Worm (Caenorhabditis elegans) whole organism, L4 larva: ENCODE results near the gene catp-4.

Source experiments
- F44E2.7 ChIP-seq: fragments of 200-800 bp; sonication (Bioruptor generic); IDR thresholded peaks from 2 replicates; pipeline ENCODE4 v2.1.2; 2022; ENCODE audit warnings: missing genetic modification characterization, missing compliant biosample characterization
- F49E8.2 ChIP-seq: sonication (generic microtip); optimal IDR thresholded peaks from 2 replicates; lab custom pipeline; 2016; ENCODE audit warnings: missing compliant biosample characterization, mild to moderate bottlenecking, missing genetic modification characterization, borderline replicate concordance
- T26A8.4 ChIP-seq: fragments of 200-800 bp; sonication (Bioruptor generic); IDR thresholded peaks from 2 replicates; pipeline ENCODE4 v1.3.6; 2022; ENCODE audit warnings: missing genetic modification characterization, missing compliant biosample characterization
- aha-1 ChIP-seq: fragments of 150-350 bp; peaks from one replicate; lab custom pipeline; 2014; ENCODE audit warnings: missing biosample characterization, missing genetic modification characterization
- ceh-20 ChIP-seq: fragments of 200-800 bp; sonication (Bioruptor generic); IDR thresholded peaks from 2 replicates; pipeline ENCODE4 v1.3.6; 2022; ENCODE audit warnings: missing genetic modification reagents, missing genetic modification characterization, missing compliant biosample characterization
- ceh-32 ChIP-seq: sonication (generic microtip); optimal IDR thresholded peaks from 2 replicates; lab custom pipeline; 2016; ENCODE audit warnings: mild to moderate bottlenecking, missing genetic modification characterization, missing compliant biosample characterization; ENCODE audit not compliant: poor library complexity
- ceh-82 ChIP-seq: sonication (generic microtip); optimal IDR thresholded peaks from 2 replicates; lab custom pipeline; 2017; ENCODE audit warnings: missing biosample characterization, missing genetic modification characterization
- cey-2 ChIP-seq: sonication (generic microtip); optimal IDR thresholded peaks from 3 replicates; lab custom pipeline; 2017; ENCODE audit warnings: missing genetic modification characterization, mild to moderate bottlenecking, missing compliant biosample characterization, antibody characterized with exemption, borderline replicate concordance; ENCODE audit not compliant: insufficient read depth
- daf-19 ChIP-seq: fragments of 200-800 bp; sonication (Bioruptor generic); conservative IDR thresholded peaks from 2 replicates; pipeline ENCODE4 v1.3.6; 2022; ENCODE audit warnings: missing genetic modification characterization, missing compliant biosample characterization
- dmd-6 ChIP-seq: fragments of 200-800 bp; sonication (Bioruptor generic); IDR thresholded peaks from 2 replicates; pipeline ENCODE4 v1.3.6; 2022; ENCODE audit warnings: missing genetic modification reagents, missing genetic modification characterization, missing compliant biosample characterization
- dmd-8 ChIP-seq: fragments of 200-800 bp; sonication (Bioruptor generic); IDR thresholded peaks from 2 replicates; pipeline ENCODE4 v1.3.6; 2022; ENCODE audit warnings: missing genetic modification characterization, missing compliant biosample characterization
- duxl-1 ChIP-seq: sonication (generic microtip); optimal IDR thresholded peaks from 2 replicates; lab custom pipeline; 2016; ENCODE audit warnings: mild to moderate bottlenecking, missing genetic modification characterization, moderate library complexity, missing compliant biosample characterization; ENCODE audit not compliant: poor library complexity
- egl-43 ChIP-seq: fragments of 200-800 bp; sonication (Bioruptor generic); IDR thresholded peaks from 2 replicates; pipeline ENCODE4 v1.3.6; 2022; ENCODE audit warnings: missing genetic modification reagents, missing genetic modification characterization, missing compliant biosample characterization
- fos-1 ChIP-seq: fragments of 150-350 bp; optimal IDR thresholded peaks from 2 replicates; lab custom pipeline; 2014; ENCODE audit warnings: missing biosample characterization, missing genetic modification characterization
- hlh-11 ChIP-seq: fragments of 200-800 bp; sonication (Bioruptor generic); optimal IDR thresholded peaks from 2 replicates; lab custom pipeline; 2018; ENCODE audit warnings: mild to moderate bottlenecking, missing genetic modification characterization, missing compliant biosample characterization
- hlh-30 ChIP-seq: sonication (generic microtip); optimal IDR thresholded peaks from 2 replicates; lab custom pipeline; 2017; ENCODE audit warnings: antibody characterized with exemption, mild to moderate bottlenecking, missing genetic modification characterization, missing compliant biosample characterization; ENCODE audit not compliant: insufficient read depth
- lin-1 ChIP-seq: fragments of 200-800 bp; sonication (Bioruptor generic); IDR thresholded peaks from 2 replicates; pipeline ENCODE4 v1.3.6; 2022; ENCODE audit warnings: missing genetic modification reagents, missing genetic modification characterization, missing compliant biosample characterization
- lin-29 ChIP-seq: fragments of 200-800 bp; sonication (Bioruptor generic); IDR thresholded peaks from 2 replicates; pipeline ENCODE4 v1.3.6; 2022; ENCODE audit warnings: missing genetic modification reagents, missing genetic modification characterization, missing compliant biosample characterization
- madf-5 ChIP-seq, 2 experiments: fragments of 200-800 bp; sonication (Bioruptor generic); IDR thresholded peaks; 2 replicates each; pipeline ENCODE4 v1.3.6; 2022; ENCODE audit warnings: missing compliant biosample characterization in 2 of 2, missing genetic modification characterization in 2 of 2
- mdl-1 ChIP-seq, 2 experiments: fragments of 150-350 bp in 1 of 2; sonication (generic microtip) in 1 of 2; optimal IDR thresholded peaks; 2 replicates each; lab custom pipeline; 2014 to 2017; ENCODE audit warnings: missing biosample characterization in 2 of 2, missing genetic modification characterization in 2 of 2
- mep-1 ChIP-seq: fragments of 150-350 bp; sonication (generic microtip); optimal IDR thresholded peaks from 3 replicates; lab custom pipeline; 2014; ENCODE audit warnings: missing biosample characterization, missing genetic modification characterization
- mes-2 ChIP-seq: sonication (generic microtip); optimal IDR thresholded peaks from 2 replicates; lab custom pipeline; 2016; ENCODE audit warnings: missing genotype, mild to moderate bottlenecking, missing genetic modification characterization, missing compliant biosample characterization; ENCODE audit not compliant: poor library complexity, severe bottlenecking
- mxl-3 ChIP-seq: fragments of 200-800 bp; sonication (Bioruptor generic); optimal IDR thresholded peaks from 2 replicates; lab custom pipeline; 2018; ENCODE audit warnings: mild to moderate bottlenecking, missing genetic modification characterization, missing compliant biosample characterization
- nhr-102 ChIP-seq: sonication (generic microtip); optimal IDR thresholded peaks from 2 replicates; lab custom pipeline; 2016; ENCODE audit warnings: mild to moderate bottlenecking, missing genetic modification characterization, moderate library complexity, missing compliant biosample characterization
- nhr-111 ChIP-seq: fragments of 200-800 bp; sonication (Bioruptor generic); optimal IDR thresholded peaks from 2 replicates; lab custom pipeline; 2018; ENCODE audit warnings: mild to moderate bottlenecking, missing genetic modification characterization, missing compliant biosample characterization
- nhr-237 ChIP-seq: sonication (generic microtip); optimal IDR thresholded peaks from 2 replicates; lab custom pipeline; 2017; ENCODE audit warnings: missing biosample characterization, missing genetic modification characterization
- nhr-76 ChIP-seq: fragments of 150-350 bp; optimal IDR thresholded peaks from 2 replicates; lab custom pipeline; 2014; ENCODE audit warnings: missing biosample characterization, missing genetic modification characterization
- nhr-77 ChIP-seq: fragments of 150-350 bp; optimal IDR thresholded peaks from 2 replicates; lab custom pipeline; 2014; ENCODE audit warnings: missing biosample characterization, missing genetic modification characterization
- pqm-1 ChIP-seq: sonication (generic microtip); optimal IDR thresholded peaks from 2 replicates; lab custom pipeline; 2017; ENCODE audit warnings: missing biosample characterization, missing genetic modification characterization
- rbr-2 ChIP-seq: sonication (generic microtip); optimal IDR thresholded peaks from 2 replicates; lab custom pipeline; 2016; ENCODE audit warnings: missing genotype, missing genetic modification characterization, missing compliant biosample characterization
- set-16 ChIP-seq: fragments of 200-800 bp; sonication (Bioruptor generic); IDR thresholded peaks from 2 replicates; pipeline ENCODE4 v1.3.6; 2022; ENCODE audit warnings: missing genetic modification reagents, missing genetic modification characterization, missing compliant biosample characterization
- skn-1 ChIP-seq: fragments of 150-350 bp; optimal IDR thresholded peaks from 2 replicates; lab custom pipeline; 2014; ENCODE audit warnings: missing biosample characterization, missing genetic modification characterization
- tra-1 ChIP-seq: fragments of 200-800 bp; sonication (Bioruptor generic); IDR thresholded peaks from 2 replicates; pipeline ENCODE4 v1.3.6; 2022; ENCODE audit warnings: missing genetic modification reagents, missing genetic modification characterization, missing compliant biosample characterization
- zip-2 ChIP-seq: fragments of 150-350 bp; optimal IDR thresholded peaks from 2 replicates; lab custom pipeline; 2014; ENCODE audit warnings: missing biosample characterization, missing genetic modification characterization
- ztf-7 ChIP-seq: fragments of 150-350 bp; optimal IDR thresholded peaks from 2 replicates; lab custom pipeline; 2014; ENCODE audit warnings: missing biosample characterization, missing genetic modification characterization

The catp-4 gene

DNA sequence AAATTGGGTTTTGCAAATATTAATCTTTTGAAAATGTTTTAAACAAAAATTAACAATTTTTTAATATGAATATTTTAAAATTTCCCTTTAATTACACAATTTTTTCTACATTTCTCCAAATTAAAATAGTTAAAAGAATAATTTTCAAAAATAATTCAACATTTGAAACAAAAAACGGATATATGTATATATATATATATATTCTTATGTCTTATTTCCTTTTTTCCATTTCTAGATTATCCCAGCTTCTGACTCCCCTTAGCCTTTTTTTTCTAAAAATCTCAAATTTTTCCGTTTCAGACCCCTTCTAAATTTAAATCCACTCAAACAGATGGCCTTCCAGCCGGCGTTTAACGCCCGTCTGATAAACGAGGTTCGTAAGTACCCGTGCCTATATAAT lies 20.1 kb upstream of the catp-4 start, which contains the start of gene madf-5:
Gene madf-5 (plus strand): TSS at position 301 of the 400 bp plus-strand sequence.
- TF ChIP-seq hlh-11, result no peak
- TF ChIP-seq pqm-1 (tag; lab: Kevin White, UChicago), result no peak
- no peak for TF ChIP-seq dmd-6
- no peak for TF ChIP-seq madf-5 (GFP tag; IDR thresholded peaks at IDR 0.05; lab: Robert Waterston, UW)
- no peak for TF ChIP-seq ceh-20 (GFP tag; lab: Robert Waterston, UW)
- no peak for TF ChIP-seq mxl-3 (GFP tag; lab: Kevin White, UChicago)
- no peak for TF ChIP-seq nhr-237

DNA sequence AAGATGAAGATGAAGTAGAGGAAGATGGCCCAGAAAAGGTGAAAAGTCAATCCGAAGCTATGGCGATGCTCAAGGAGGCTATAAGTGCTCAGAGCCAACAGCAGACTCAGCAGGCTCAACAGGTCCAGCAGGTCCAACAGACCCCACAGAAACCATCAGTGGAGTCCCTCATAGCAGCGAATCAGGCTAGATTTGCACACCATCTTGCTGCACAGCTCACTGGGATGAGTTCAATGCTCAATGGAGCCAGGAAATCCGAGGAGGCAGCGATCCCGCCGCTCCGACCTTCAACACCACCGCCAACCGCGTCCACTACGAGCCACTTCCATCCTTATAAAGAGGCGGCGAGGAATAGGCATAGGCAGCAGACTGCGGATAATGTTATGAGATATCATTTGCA lies 18.6 kb upstream of the catp-4 start:
- TF ChIP-seq nhr-76, result no peak
- TF ChIP-seq nhr-102 (tag; lab: Kevin White, UChicago), result no peak
- 0 out of 2 replicates have a peak, but pooled peaks have one; percentile 63 for TF ChIP-seq egl-43 (GFP tag; lab: Robert Waterston, UW)
- no peak for TF ChIP-seq skn-1
- no peak for TF ChIP-seq ceh-32 (tag; lab: Kevin White, UChicago)
- no peak for TF ChIP-seq hlh-11
- TF ChIP-seq mes-2 (tag; lab: Kevin White, UChicago), result no peak
- no peak for TF ChIP-seq nhr-77
- no peak for TF ChIP-seq daf-19
- TF ChIP-seq lin-1, result no peak
- TF ChIP-seq F49E8.2 (tag; lab: Kevin White, UChicago), result no peak
- TF ChIP-seq T26A8.4, result 0 out of 2 replicates have a peak, but pooled peaks have one; percentile 16
- peak; percentile 73 for TF ChIP-seq set-16 (GFP tag; lab: Robert Waterston, UW)
- TF ChIP-seq dmd-8 (GFP tag; lab: Robert Waterston, UW), result 0 out of 2 replicates have a peak, but pooled peaks have one; percentile 6
- TF ChIP-seq mdl-1 (tag; optimal IDR thresholded peaks at IDR 0.05; lab: Kevin White, UChicago), result no peak
- 0 out of 4 replicates have a peak, but pooled peaks of 1 of the 2 experiments have one; percentile 64 for TF ChIP-seq madf-5 (GFP tag; IDR thresholded peaks at IDR 0.05; lab: Robert Waterston, UW)

DNA sequence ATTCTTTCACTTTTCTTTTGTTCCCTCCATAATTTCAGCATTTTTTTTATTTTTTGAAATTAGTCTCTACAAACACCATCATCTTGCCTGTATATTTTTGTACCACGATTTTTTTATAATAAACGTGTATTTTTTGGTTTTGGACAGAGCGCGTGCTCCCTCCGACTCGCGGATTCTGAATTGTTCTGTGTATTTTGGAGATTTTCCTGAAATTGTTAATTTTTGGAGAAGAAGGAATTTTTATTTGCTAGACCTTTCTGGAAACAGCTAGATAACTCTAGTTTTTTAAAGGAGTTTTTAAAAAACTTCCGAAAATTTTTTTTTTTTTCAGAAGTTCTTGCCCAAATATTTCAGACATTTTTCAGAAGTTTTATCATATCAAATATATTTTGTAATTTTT lies 17.0 kb upstream of the catp-4 start, which contains the start of gene C01G12.13:
Gene C01G12.13 (plus strand): TSS at position 301 of the 400 bp plus-strand sequence.
- TF ChIP-seq dmd-6, result no peak
- TF ChIP-seq lin-29 (GFP tag; lab: Robert Waterston, UW), result no peak
- TF ChIP-seq mep-1 (tag; lab: Kevin White, UChicago), result no peak
- no peak for TF ChIP-seq fos-1 (tag; lab: Kevin White, UChicago)
- no peak for TF ChIP-seq hlh-30
- TF ChIP-seq nhr-111 (GFP tag; lab: Kevin White, UChicago), result no peak
- TF ChIP-seq nhr-77, result no peak
- no peak for TF ChIP-seq tra-1 (GFP tag; lab: Robert Waterston, UW)
- no peak for TF ChIP-seq daf-19
- no peak for TF ChIP-seq F44E2.7 (GFP tag; lab: Robert Waterston, UW)
- TF ChIP-seq ztf-7 (tag; lab: Kevin White, UChicago), result no peak
- no peak for TF ChIP-seq zip-2 (tag; lab: Kevin White, UChicago)
- no peak for TF ChIP-seq rbr-2 (tag; lab: Kevin White, UChicago)
- TF ChIP-seq T26A8.4, result no peak
- TF ChIP-seq duxl-1 (tag; lab: Kevin White, UChicago), result no peak

DNA sequence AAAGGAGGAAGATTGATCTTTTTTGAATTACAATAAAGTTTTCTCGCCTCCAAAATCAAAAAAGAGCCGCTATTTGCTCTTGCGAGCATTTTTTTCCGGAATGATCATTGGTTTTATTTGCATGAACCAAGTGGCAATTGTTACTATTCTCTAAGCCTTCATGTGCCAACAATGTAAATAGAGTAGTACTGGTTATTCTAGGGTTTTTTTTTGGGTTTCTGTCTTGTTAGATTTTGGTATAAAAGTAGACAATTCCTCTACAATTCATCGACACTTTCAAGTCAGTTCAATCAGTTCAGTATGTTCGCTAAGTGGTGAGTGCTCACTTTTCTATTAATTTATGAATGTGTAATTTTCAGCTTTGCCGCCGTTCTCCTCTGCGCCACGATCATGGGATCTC lies 15.4 kb upstream of the catp-4 start, which contains the start of gene nspb-7:
Gene nspb-7 (plus strand): TSS at position 301 of the 400 bp plus-strand sequence.
- no peak for TF ChIP-seq ztf-7 (tag; lab: Kevin White, UChicago)
- TF ChIP-seq cey-2 (tag; lab: Kevin White, UChicago), result no peak
- TF ChIP-seq ceh-82 (tag; lab: Kevin White, UChicago), result no peak
- TF ChIP-seq aha-1 (tag; lab: Kevin White, UChicago), result peak; percentile 24
- TF ChIP-seq, all 104 proteins: peak for 1
